Worm (Caenorhabditis elegans) whole organism, L4 larva: ENCODE measurements around the gene fut-6.

Experiments
- ceh-20 ChIP-seq: fragments of 200-800 bp; sonication (Bioruptor generic); IDR thresholded peaks from 2 replicates; pipeline ENCODE4 v1.3.6; 2022; ENCODE audit warnings: missing genetic modification reagents, missing genetic modification characterization, missing compliant biosample characterization
- ces-1 ChIP-seq: fragments of 150-350 bp; sonication (generic microtip); optimal IDR thresholded peaks from 4 replicates; lab custom pipeline; 2014; ENCODE audit warnings: missing biosample characterization, missing genetic modification reagents, missing genetic modification characterization
- nhr-11 ChIP-seq: fragments of 150-350 bp; optimal IDR thresholded peaks from 2 replicates; lab custom pipeline; 2014; ENCODE audit warnings: missing biosample characterization, missing genetic modification characterization
- nhr-77 ChIP-seq: fragments of 150-350 bp; optimal IDR thresholded peaks from 2 replicates; lab custom pipeline; 2014; ENCODE audit warnings: missing biosample characterization, missing genetic modification characterization
- unc-62 ChIP-seq, 3 experiments: fragments of 150-350 bp in 1 of 3; sonication (generic microtip); optimal IDR thresholded peaks in 2 of 3; peaks in 1 of 3; 1 replicate in 1 of 3; 2 replicates in 2 of 3; lab custom pipeline; 2014 to 2017; ENCODE audit warnings: missing biosample characterization in 3 of 3, missing genetic modification characterization in 3 of 3, missing genetic modification reagents in 3 of 3, missing genotype in 1 of 3

- TF ChIP-seq ces-1 (GFP tag; lab: Kevin White, UChicago) (no peak), nhr-11 (tag; lab: Kevin White, UChicago) (no peak), nhr-77 (tag; lab: Kevin White, UChicago) (no peak), unc-62 (GFP tag; optimal IDR thresholded peaks at IDR 0.05 in 1 of 2; lab: Kevin White, UChicago) (no peak), unc-62 (tag; optimal IDR thresholded peaks at IDR 0.05; lab: Kevin White, UChicago) (no peak), ceh-20 (GFP tag; lab: Robert Waterston, UW) (no peak)
These were observed 9.6 kb upstream of the fut-6 start, which contains the start of gene T05A7.11 for ce11 chrII:4665359-4665758.
